Fruit fly (Drosophila melanogaster) whole organism, embryonic: Measurements from ENCODE around the gene AIMP2.

Source experiments
- Ada2b ChIP-seq: fragments of 200-800 bp; sonication (Bioruptor generic); IDR thresholded peaks from 2 replicates; pipeline ENCODE4 v1.3.6; 2022; ENCODE audit warnings: missing biosample characterization, missing genetic modification characterization
- CG11723 ChIP-seq: fragments of 200-800 bp; sonication (Bioruptor generic); optimal IDR thresholded peaks from 2 replicates; lab custom pipeline; 2017; ENCODE audit warnings: missing biosample characterization, mild to moderate bottlenecking, missing genetic modification characterization
- CG12104 ChIP-seq: fragments of 200-800 bp; sonication (Bioruptor generic); optimal IDR thresholded peaks from 3 replicates; lab custom pipeline; 2016; ENCODE audit warnings: missing biosample characterization, missing genetic modification characterization
- CG1233 ChIP-seq: fragments of 200-800 bp; sonication (Bioruptor generic); optimal IDR thresholded peaks from 4 replicates; lab custom pipeline; 2018; ENCODE audit warnings: missing biosample characterization, mild to moderate bottlenecking, missing genetic modification characterization
- CG12769 ChIP-seq: fragments of 200-800 bp; sonication (Bioruptor generic); optimal IDR thresholded peaks from 2 replicates; lab custom pipeline; 2019; ENCODE audit warnings: missing biosample characterization, mild to moderate bottlenecking, missing genetic modification characterization, moderate library complexity
- CG1602 ChIP-seq: fragments of 200-800 bp; sonication (Bioruptor generic); optimal IDR thresholded peaks from 3 replicates; lab custom pipeline; 2016; ENCODE audit warnings: missing biosample characterization, missing genetic modification characterization
- CG17385 ChIP-seq: fragments of 200-800 bp; sonication (Bioruptor generic); optimal IDR thresholded peaks from 3 replicates; lab custom pipeline; 2018; ENCODE audit warnings: missing biosample characterization, mild to moderate bottlenecking, missing genetic modification characterization
- CG18599 ChIP-seq: fragments of 200-800 bp; sonication (Bioruptor generic); optimal IDR thresholded peaks from 3 replicates; lab custom pipeline; 2017; ENCODE audit warnings: missing biosample characterization, missing genetic modification characterization, mild to moderate bottlenecking, moderate library complexity, missing genetic modification reagents
- CG30403 ChIP-seq: fragments of 200-800 bp; sonication (Bioruptor generic); optimal IDR thresholded peaks from 3 replicates; lab custom pipeline; 2016; ENCODE audit warnings: missing biosample characterization, missing genetic modification characterization
- CG3995 ChIP-seq: fragments of 200-800 bp; sonication (Bioruptor generic); optimal IDR thresholded peaks from 3 replicates; lab custom pipeline; 2016; ENCODE audit warnings: missing biosample characterization, missing genetic modification characterization
- CG6254 ChIP-seq: fragments of 200-800 bp; sonication (Bioruptor generic); optimal IDR thresholded peaks from 3 replicates; lab custom pipeline; 2017; ENCODE audit warnings: mild to moderate bottlenecking, missing biosample characterization, missing genetic modification reagents, missing genetic modification characterization
- CG6654 ChIP-seq: fragments of 200-800 bp; sonication (Bioruptor generic); optimal IDR thresholded peaks from 2 replicates; lab custom pipeline; 2017; ENCODE audit warnings: missing biosample characterization, mild to moderate bottlenecking, missing genetic modification characterization
- CG6791 ChIP-seq: fragments of 200-800 bp; sonication (Bioruptor generic); IDR thresholded peaks from 3 replicates; pipeline ENCODE4 v1.3.6; 2022; ENCODE audit warnings: missing biosample characterization, missing genetic modification characterization; ENCODE audit not compliant: partially characterized antibody
- CG6813 ChIP-seq: fragments of 200-800 bp; sonication (Bioruptor generic); optimal IDR thresholded peaks from 2 replicates; lab custom pipeline; 2017; ENCODE audit warnings: missing biosample characterization, missing genetic modification characterization, mild to moderate bottlenecking, moderate library complexity, missing genetic modification reagents
- CG7271 ChIP-seq: fragments of 200-800 bp; sonication (Bioruptor generic); optimal IDR thresholded peaks from 2 replicates; lab custom pipeline; 2018; ENCODE audit warnings: missing biosample characterization, mild to moderate bottlenecking, missing genetic modification characterization, moderate library complexity
- CG7556 ChIP-seq: fragments of 200-800 bp; sonication (Bioruptor generic); optimal IDR thresholded peaks from 2 replicates; lab custom pipeline; 2017; ENCODE audit warnings: missing biosample characterization, mild to moderate bottlenecking, missing genetic modification characterization
- CG8359 ChIP-seq: fragments of 200-800 bp; sonication (Bioruptor generic); optimal IDR thresholded peaks from 2 replicates; lab custom pipeline; 2017; ENCODE audit warnings: missing biosample characterization, mild to moderate bottlenecking, missing genetic modification characterization, borderline replicate concordance
- CG9876 ChIP-seq: fragments of 200-800 bp; sonication (Bioruptor generic); optimal IDR thresholded peaks from 2 replicates; lab custom pipeline; 2016; ENCODE audit warnings: missing biosample characterization, missing genetic modification characterization
- CG9932 ChIP-seq: fragments of 200-800 bp; sonication (Bioruptor generic); IDR thresholded peaks from 2 replicates; pipeline ENCODE4 v1.3.6; 2022; ENCODE audit warnings: missing biosample characterization, missing genetic modification characterization
- CkIIα-i1 ChIP-seq: fragments of 200-800 bp; sonication (Bioruptor generic); IDR thresholded peaks from 2 replicates; pipeline ENCODE4 v1.3.6; 2022; ENCODE audit warnings: missing biosample characterization, missing genetic modification characterization
- CoRest ChIP-seq: fragments of 200-800 bp; sonication (Bioruptor generic); optimal IDR thresholded peaks from 3 replicates; lab custom pipeline; 2018; ENCODE audit warnings: missing biosample characterization, mild to moderate bottlenecking, missing genetic modification characterization, moderate library complexity
- D19A ChIP-seq: fragments of 200-800 bp; optimal IDR thresholded peaks from 3 replicates; lab custom pipeline; 2019; ENCODE audit warnings: missing biosample characterization, mild to moderate bottlenecking, missing genetic modification characterization, moderate library complexity
- Ets97D ChIP-seq: fragments of 200-800 bp; sonication (Bioruptor generic); optimal IDR thresholded peaks from 3 replicates; lab custom pipeline; 2016; ENCODE audit warnings: missing biosample characterization, missing genetic modification characterization
- Hmx ChIP-seq: fragments of 200-800 bp; sonication (Bioruptor generic); optimal IDR thresholded peaks from 2 replicates; lab custom pipeline; 2016; ENCODE audit warnings: missing biosample characterization, missing genetic modification characterization
- NC2α ChIP-seq: fragments of 200-800 bp; sonication (Bioruptor generic); optimal IDR thresholded peaks from 2 replicates; lab custom pipeline; 2016; ENCODE audit warnings: missing biosample characterization, missing genetic modification characterization
- Nf-YB ChIP-seq: fragments of 200-800 bp; sonication (Bioruptor generic); optimal IDR thresholded peaks from 3 replicates; lab custom pipeline; 2019; ENCODE audit warnings: missing biosample characterization, mild to moderate bottlenecking, missing genetic modification characterization, moderate library complexity
- NfI ChIP-seq: fragments of 200-800 bp; sonication (Bioruptor generic); optimal IDR thresholded peaks from 3 replicates; lab custom pipeline; 2018; ENCODE audit warnings: missing biosample characterization, mild to moderate bottlenecking, missing genetic modification characterization, moderate library complexity
- Rx ChIP-seq: fragments of 200-800 bp; sonication (Bioruptor generic); IDR thresholded peaks from 2 replicates; pipeline ENCODE4 v1.3.6; 2022; ENCODE audit warnings: missing biosample characterization, missing genetic modification characterization
- Sox102F ChIP-seq: fragments of 200-800 bp; sonication (Bioruptor generic); optimal IDR thresholded peaks from 2 replicates; lab custom pipeline; 2018; ENCODE audit warnings: missing biosample characterization, mild to moderate bottlenecking, missing genetic modification characterization, moderate library complexity
- ab ChIP-seq: fragments of 200-800 bp; sonication (Bioruptor generic); optimal IDR thresholded peaks from 2 replicates; lab custom pipeline; 2016; ENCODE audit warnings: missing biosample characterization, missing genetic modification characterization
- aop ChIP-seq: fragments of 200-800 bp; sonication (Bioruptor generic); IDR thresholded peaks from 2 replicates; pipeline ENCODE4 v1.3.6; 2022; ENCODE audit warnings: missing biosample characterization, missing genetic modification characterization
- cas ChIP-seq: fragments of 200-800 bp; sonication (Bioruptor generic); IDR thresholded peaks from 2 replicates; pipeline ENCODE4 v1.3.6; 2022; ENCODE audit warnings: missing biosample characterization, missing genetic modification characterization
- chm ChIP-seq: fragments of 200-800 bp; sonication (Bioruptor generic); IDR thresholded peaks from 2 replicates; pipeline ENCODE4 v1.3.6; 2022; ENCODE audit warnings: missing biosample characterization, missing genetic modification characterization
- chn ChIP-seq: fragments of 200-800 bp; sonication (Bioruptor generic); optimal IDR thresholded peaks from 2 replicates; lab custom pipeline; 2016; ENCODE audit warnings: missing biosample characterization, missing genetic modification characterization
- fu2 ChIP-seq: fragments of 200-800 bp; sonication (Bioruptor generic); optimal IDR thresholded peaks from 2 replicates; lab custom pipeline; 2016; ENCODE audit warnings: missing biosample characterization, missing genetic modification characterization
- gcm ChIP-seq: fragments of 200-800 bp; sonication (Bioruptor generic); optimal IDR thresholded peaks from 2 replicates; lab custom pipeline; 2019; ENCODE audit warnings: missing biosample characterization, mild to moderate bottlenecking, missing genetic modification characterization, moderate library complexity
- gcm2 ChIP-seq: fragments of 200-800 bp; sonication (Bioruptor generic); optimal IDR thresholded peaks from 2 replicates; lab custom pipeline; 2016; ENCODE audit warnings: missing biosample characterization, missing genetic modification characterization
- gem ChIP-seq: fragments of 200-800 bp; sonication (Bioruptor generic); optimal IDR thresholded peaks from 2 replicates; lab custom pipeline; 2019; ENCODE audit warnings: missing biosample characterization, mild to moderate bottlenecking, missing genetic modification characterization, moderate library complexity
- gsb-n ChIP-seq: fragments of 200-800 bp; sonication (Bioruptor generic); optimal IDR thresholded peaks from 3 replicates; lab custom pipeline; 2018; ENCODE audit warnings: missing biosample characterization, mild to moderate bottlenecking, missing genetic modification characterization
- hb ChIP-seq: fragments of 200-800 bp; sonication (Bioruptor generic); IDR thresholded peaks from 3 replicates; pipeline ENCODE4 v1.3.6; 2022; ENCODE audit warnings: missing biosample characterization, missing genetic modification characterization; ENCODE audit not compliant: partially characterized antibody
- hkb ChIP-seq, 2 experiments: fragments of 200-800 bp in 1 of 2; fragments of >200 bp in 1 of 2; sonication (Bioruptor generic) in 1 of 2; IDR thresholded peaks in 1 of 2; optimal IDR thresholded peaks in 1 of 2; 2 replicates each; pipeline versions ENCODE4 v1.3.6 to Lab custom; 2017 to 2022; ENCODE audit warnings: missing biosample characterization in 1 of 2, missing genetic modification characterization in 1 of 2
- mld ChIP-seq: fragments of 200-800 bp; sonication (Bioruptor generic); IDR thresholded peaks from 3 replicates; pipeline ENCODE4 v1.3.6; 2022; ENCODE audit warnings: missing biosample characterization, missing genetic modification characterization; ENCODE audit not compliant: partially characterized antibody
- pho ChIP-seq: fragments of 200-800 bp; sonication (Bioruptor generic); optimal IDR thresholded peaks from 2 replicates; lab custom pipeline; 2016; ENCODE audit warnings: missing biosample characterization, missing genetic modification characterization
- salm ChIP-seq: fragments of 200-800 bp; sonication (Bioruptor generic); optimal IDR thresholded peaks from 2 replicates; lab custom pipeline; 2018; ENCODE audit warnings: missing biosample characterization, mild to moderate bottlenecking, missing genetic modification characterization
- seq ChIP-seq: fragments of 200-800 bp; sonication (Bioruptor generic); IDR thresholded peaks from 2 replicates; pipeline ENCODE4 v1.3.6; 2022; ENCODE audit warnings: missing biosample characterization, missing genetic modification characterization
- tio ChIP-seq: fragments of 200-800 bp; sonication (Bioruptor generic); optimal IDR thresholded peaks from 2 replicates; lab custom pipeline; 2017; ENCODE audit warnings: missing biosample characterization, missing genetic modification characterization, inconsistent platforms
- toy ChIP-seq: fragments of 200-800 bp; sonication (Bioruptor generic); IDR thresholded peaks from 2 replicates; pipeline ENCODE4 v1.3.6; 2022; ENCODE audit warnings: missing biosample characterization, missing genetic modification characterization
- tx ChIP-seq: fragments of 200-800 bp; sonication (Bioruptor generic); optimal IDR thresholded peaks from 2 replicates; lab custom pipeline; 2016; ENCODE audit warnings: missing biosample characterization, missing genetic modification characterization

The AIMP2 gene

dm6 chr3L:15625676-15626414 is 42.4 kb downstream of the AIMP2 start (continued):
- TF ChIP-seq CG9932 (GFP tag; lab: Robert Waterston, UW) = peak; percentile 79
- peak; percentile 88 for TF ChIP-seq CG1602 (GFP tag; lab: Kevin White, UChicago)
- TF ChIP-seq CG30403 (GFP tag; lab: Kevin White, UChicago) = peak; percentile 95
- TF ChIP-seq gsb-n (tag; lab: Kevin White, UChicago) = peak; percentile 91
- TF ChIP-seq mld = no peak
- peak; percentile 89 for TF ChIP-seq CG12104
- TF ChIP-seq CG6654 (GFP tag; lab: Kevin White, UChicago) = peak; percentile 87
- no peak for TF ChIP-seq ab (GFP tag; lab: Kevin White, UChicago)
- peak; percentile 37; the same call in 1 of the 2 replicates for TF ChIP-seq toy (GFP tag; lab: Robert Waterston, UW)
- TF ChIP-seq NfI (GFP tag; lab: Kevin White, UChicago) = peak; percentile 85
- peak; percentile 74 for TF ChIP-seq CG11723 (GFP tag; lab: Kevin White, UChicago)
- TF ChIP-seq CG7271 (tag; lab: Kevin White, UChicago) = peak; percentile 20
- TF ChIP-seq hkb (optimal IDR thresholded peaks at IDR 0.05; lab: Kevin White, UChicago) = no peak
- TF ChIP-seq hkb (GFP tag; IDR thresholded peaks at IDR 0.05; lab: Robert Waterston, UW) = peak; percentile 88
- peak; percentile 71 for TF ChIP-seq CG6813
- peak; percentile 95 for TF ChIP-seq CG7556 (GFP tag; lab: Kevin White, UChicago)
- TF ChIP-seq CG1233 = peak; percentile 87
- peak; percentile 83 for TF ChIP-seq Ada2b (GFP tag; lab: Robert Waterston, UW)
- no peak for TF ChIP-seq CG6791 (GFP tag; lab: Robert Waterston, UW)
- no peak for TF ChIP-seq gcm2 (GFP tag; lab: Kevin White, UChicago)
- TF ChIP-seq CG3995 (GFP tag; lab: Kevin White, UChicago) = peak; percentile 52
- no peak for TF ChIP-seq NC2α (GFP tag; lab: Kevin White, UChicago)
- TF ChIP-seq cas (GFP tag; lab: Robert Waterston, UW) = peak; percentile 49; the same call in 1 of the 2 replicates
- peak; percentile 98 for TF ChIP-seq gem (tag; lab: Kevin White, UChicago)
- peak; percentile 97 for TF ChIP-seq CoRest (tag; lab: Kevin White, UChicago)
- TF ChIP-seq CG8359 (GFP tag; lab: Kevin White, UChicago) = peak; percentile 56
- peak; percentile 90 for TF ChIP-seq CG18599 (GFP tag; lab: Kevin White, UChicago)
- TF ChIP-seq CG9876 (GFP tag; lab: Kevin White, UChicago) = no peak
- TF ChIP-seq pho = no peak
- TF ChIP-seq CG12769 = no peak
- TF ChIP-seq seq = peak; percentile 69
- TF ChIP-seq D19A (tag; lab: Kevin White, UChicago) = peak; percentile 92
- TF ChIP-seq Hmx (GFP tag; lab: Kevin White, UChicago) = peak; percentile 44
- TF ChIP-seq aop (GFP tag; lab: Robert Waterston, UW) = peak; percentile 28; the same call in 1 of the 2 replicates
- no peak for TF ChIP-seq hb (GFP tag; lab: Robert Waterston, UW)
- TF ChIP-seq CG17385 = peak; percentile 86
- TF ChIP-seq tio (GFP tag; lab: Kevin White, UChicago) = peak; percentile 91
- TF ChIP-seq Sox102F (GFP tag; lab: Kevin White, UChicago) = peak; percentile 97
- TF ChIP-seq Nf-YB (GFP tag; lab: Kevin White, UChicago) = peak; percentile 80
- TF ChIP-seq fu2 (GFP tag; lab: Kevin White, UChicago) = no peak
- TF ChIP-seq CG6254 (GFP tag; lab: Kevin White, UChicago) = peak; percentile 87
- TF ChIP-seq Rx (GFP tag; lab: Robert Waterston, UW) = no peak
- TF ChIP-seq chn = no peak
- TF ChIP-seq chm (GFP tag; lab: Robert Waterston, UW) = 0 out of 2 replicates have a peak, but pooled peaks have one; percentile 8
- no peak for TF ChIP-seq CkIIα-i1 (GFP tag; lab: Robert Waterston, UW)
- no peak for TF ChIP-seq tx (GFP tag; lab: Kevin White, UChicago)
- peak; percentile 90 for TF ChIP-seq salm
- TF ChIP-seq Ets97D (GFP tag; lab: Kevin White, UChicago) = no peak
- TF ChIP-seq gcm = peak; percentile 91
